Worm (Caenorhabditis elegans) whole organism, L4/young adult: ENCODE data around the gene hmg-1.2.

Experiments
- W03F9.2 ChIP-seq: fragments of 150-350 bp; optimal IDR thresholded peaks from 2 replicates; lab custom pipeline; 2014; ENCODE audit warnings: missing biosample characterization, missing genetic modification characterization
- dao-5 ChIP-seq: sonication (generic microtip); optimal IDR thresholded peaks from 2 replicates; lab custom pipeline; 2016; ENCODE audit warnings: missing genotype, missing genetic modification characterization, moderate library complexity, missing compliant biosample characterization
- him-1 ChIP-seq: sonication (generic microtip); optimal IDR thresholded peaks from 2 replicates; lab custom pipeline; 2016; ENCODE audit warnings: missing genotype, missing genetic modification reagents, missing genetic modification characterization, missing compliant biosample characterization

hmg-1.2 gene

DNA sequence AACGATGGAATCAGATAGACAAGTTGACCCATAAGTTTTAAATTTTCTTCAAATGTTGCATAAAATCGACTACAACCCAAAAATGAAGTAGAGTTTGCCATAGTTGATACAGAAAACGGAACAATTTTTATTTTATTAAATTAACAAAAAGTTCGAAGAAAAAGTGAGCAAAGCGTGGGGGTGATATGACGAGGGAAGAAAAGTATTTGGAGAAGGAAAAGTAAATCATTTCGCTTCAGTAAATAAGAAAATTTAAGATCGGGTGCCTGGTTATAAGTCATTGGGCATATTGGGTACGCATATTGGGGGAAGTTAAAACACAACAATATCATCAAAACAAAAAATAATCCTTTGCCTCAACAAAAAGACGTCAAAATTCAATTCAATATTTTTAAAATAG, 14.3 kb upstream of the hmg-1.2 start, which contains the start of gene srg-6:
Gene srg-6 (minus strand): TSS at position 101 of the 400 bp plus-strand sequence.
- TF ChIP-seq dao-5 (tag; lab: Kevin White, UChicago) = no peak
- no peak for TF ChIP-seq W03F9.2 (tag; lab: Kevin White, UChicago)
- no peak for TF ChIP-seq him-1 (tag; lab: Kevin White, UChicago)

- TF ChIP-seq dao-5 (tag; lab: Kevin White, UChicago) = no peak
- TF ChIP-seq W03F9.2 (tag; lab: Kevin White, UChicago) = no peak
Measured at ce11 chrIII:6268061-6268460, 12.1 kb upstream of the hmg-1.2 start, which contains the start of gene srg-7. srg-7 (minus strand) TSS chrIII:6268161.

- no peak for TF ChIP-seq dao-5 (tag; lab: Kevin White, UChicago)
- TF ChIP-seq W03F9.2 (tag; lab: Kevin White, UChicago) = no peak
- no peak for TF ChIP-seq him-1 (tag; lab: Kevin White, UChicago)
Measured at ce11 chrIII:6270277-6270676, 9.9 kb upstream of the hmg-1.2 start, which contains the start of gene srg-3. srg-3 (minus strand) TSS chrIII:6270377.

ce11 chrIII:6272868-6273267, 7.3 kb upstream of the hmg-1.2 start, which contains the start of gene C18F10.2:
C18F10.2 (plus strand) TSS chrIII:6273168.
- TF ChIP-seq W03F9.2 (tag; lab: Kevin White, UChicago) (no peak), him-1 (tag; lab: Kevin White, UChicago) (no peak), dao-5 (tag; lab: Kevin White, UChicago) (no peak)

ce11 chrIII:6278301-6278827, 1.8 kb upstream of the hmg-1.2 start, which contains the start of gene C18F10.7:
C18F10.7 (minus strand) TSS chrIII:6278351.
- TF ChIP-seq him-1 (tag; lab: Kevin White, UChicago) (no peak), W03F9.2 (tag; lab: Kevin White, UChicago) (peak; percentile 80)

DNA sequence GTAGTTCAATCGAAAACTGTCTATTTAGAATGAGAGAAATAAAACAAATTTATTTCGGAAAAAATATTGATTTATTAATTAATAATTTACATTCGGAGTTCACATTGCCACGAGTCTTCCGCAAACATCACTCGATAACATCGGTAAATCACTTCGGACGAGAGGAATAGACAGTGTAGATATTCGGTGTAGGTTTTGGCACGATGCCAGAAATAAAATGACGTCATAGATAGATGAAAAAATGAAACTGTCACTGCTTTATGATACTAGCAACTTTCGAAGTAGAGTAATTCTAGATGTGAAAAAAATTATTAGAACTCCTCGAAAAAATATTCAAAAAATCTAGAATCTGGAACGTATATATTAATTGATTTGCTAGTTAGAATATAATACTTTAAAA, 727 bp upstream of the hmg-1.2 start:
- TF ChIP-seq him-1 (tag; lab: Kevin White, UChicago) = no peak
- no peak for TF ChIP-seq W03F9.2 (tag; lab: Kevin White, UChicago)
- TF ChIP-seq dao-5 (tag; lab: Kevin White, UChicago) = no peak

- TF ChIP-seq him-1 (tag; lab: Kevin White, UChicago) = no peak
- TF ChIP-seq W03F9.2 (tag; lab: Kevin White, UChicago) = no peak
- TF ChIP-seq dao-5 (tag; lab: Kevin White, UChicago) = no peak
Measured at ce11 chrIII:6283024-6283423, 2.8 kb downstream of the hmg-1.2 start.

DNA sequence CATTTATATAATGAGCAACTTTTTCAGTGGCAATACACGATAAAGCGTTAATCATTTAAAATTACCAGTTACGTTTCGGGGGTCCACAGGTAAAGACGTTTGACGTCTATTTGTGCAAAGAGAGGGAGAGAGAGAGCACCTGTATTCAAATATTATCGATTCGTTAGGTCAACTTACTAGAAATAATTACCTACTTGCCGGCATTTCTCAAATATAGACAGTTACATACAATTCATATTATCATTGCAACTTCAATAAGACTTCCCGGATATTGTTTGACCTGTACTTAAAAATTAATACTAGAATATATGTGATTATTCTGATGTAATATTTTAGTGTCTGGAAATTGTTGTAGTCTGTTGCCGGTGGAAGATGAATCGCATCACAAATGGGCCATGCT, 5.7 kb downstream of the hmg-1.2 start, which contains the start of gene gadr-3:
Gene gadr-3 (minus strand): TSS at position 101 of the 400 bp plus-strand sequence.
- TF ChIP-seq W03F9.2 (tag; lab: Kevin White, UChicago) (no peak), dao-5 (tag; lab: Kevin White, UChicago) (no peak), him-1 (tag; lab: Kevin White, UChicago) (no peak)

DNA sequence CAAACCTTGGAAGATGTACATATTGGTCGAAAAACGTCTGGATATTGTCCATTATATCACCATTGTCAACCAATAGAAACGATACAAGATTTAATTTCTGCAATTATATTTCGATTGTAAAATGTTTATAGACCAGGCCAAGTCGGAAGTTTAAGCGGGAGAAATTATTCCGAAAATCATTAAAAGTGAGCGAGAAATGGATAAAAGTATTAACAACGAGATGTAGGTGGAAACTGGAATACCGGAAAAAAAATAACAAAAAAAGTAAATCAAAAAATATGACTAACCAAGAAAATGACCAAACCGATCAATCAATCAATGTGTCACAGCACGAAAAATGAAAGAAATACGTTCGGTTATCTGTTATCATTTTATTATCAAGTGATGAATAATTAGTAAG, 7.0 kb downstream of the hmg-1.2 start, which contains the start of gene F47D12.6:
Gene F47D12.6 (minus strand): TSS at position 101 of the 400 bp plus-strand sequence.
- no peak for TF ChIP-seq dao-5 (tag; lab: Kevin White, UChicago)

DNA sequence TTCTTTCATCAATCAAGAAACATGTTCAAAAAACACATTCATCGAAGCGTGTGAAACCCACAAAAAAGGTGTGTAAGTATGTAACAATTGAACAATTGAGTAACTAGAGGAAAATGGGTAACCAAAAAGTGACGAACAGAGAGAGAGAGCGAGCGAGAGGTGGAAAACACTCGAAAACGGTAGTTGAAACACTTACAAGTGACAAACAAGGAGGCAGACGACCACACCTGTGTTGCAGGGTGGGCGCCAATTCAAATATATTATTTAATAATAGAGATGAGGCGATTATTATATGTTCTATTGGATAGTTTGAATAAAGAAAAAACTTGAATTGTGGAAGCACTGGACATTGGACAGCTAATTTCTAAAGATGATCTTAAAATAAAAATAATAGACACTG, 9.2 kb downstream of the hmg-1.2 start:
- TF ChIP-seq dao-5 (tag; lab: Kevin White, UChicago) = no peak
- TF ChIP-seq him-1 (tag; lab: Kevin White, UChicago) = no peak
- no peak for TF ChIP-seq W03F9.2 (tag; lab: Kevin White, UChicago)

- TF ChIP-seq W03F9.2 (tag; lab: Kevin White, UChicago) (no peak), him-1 (tag; lab: Kevin White, UChicago) (no peak), dao-5 (tag; lab: Kevin White, UChicago) (no peak)
Measured at ce11 chrIII:6290469-6291182, 10.4 kb downstream of the hmg-1.2 start.

- no peak for TF ChIP-seq W03F9.2 (tag; lab: Kevin White, UChicago)
- TF ChIP-seq him-1 (tag; lab: Kevin White, UChicago) = no peak
- TF ChIP-seq dao-5 (tag; lab: Kevin White, UChicago) = no peak
Measured at ce11 chrIII:6295972-6296700, 16.0 kb downstream of the hmg-1.2 start, which contains the start of gene F47D12.7. F47D12.7 (minus strand) TSS chrIII:6296022.

ce11 chrIII:6297599-6297998, 17.4 kb downstream of the hmg-1.2 start:
- TF ChIP-seq dao-5 (tag; lab: Kevin White, UChicago) (no peak), W03F9.2 (tag; lab: Kevin White, UChicago) (no peak), him-1 (tag; lab: Kevin White, UChicago) (no peak)
